Worm (Caenorhabditis elegans) whole organism, late embryonic: ENCODE data around the gene F46H5.11.
A peak's percentile ranks its signal among the peaks of the same experiment; 100 is the strongest.

Source experiments
- C08G9.2 ChIP-seq: sonication (generic microtip); optimal IDR thresholded peaks from 2 replicates; lab custom pipeline; 2016; ENCODE audit warnings: mild to moderate bottlenecking, missing genetic modification characterization, moderate library complexity, missing compliant biosample characterization
- C38D4.7 ChIP-seq: fragments of 200-800 bp; sonication (Bioruptor generic); optimal IDR thresholded peaks from 2 replicates; lab custom pipeline; 2018; ENCODE audit warnings: mild to moderate bottlenecking, missing genetic modification characterization, moderate library complexity, missing compliant biosample characterization
- F13H6.1 ChIP-seq: sonication (generic microtip); optimal IDR thresholded peaks from 2 replicates; lab custom pipeline; 2016; ENCODE audit warnings: missing genetic modification characterization, missing compliant biosample characterization
- K02D7.2 ChIP-seq: sonication (generic microtip); optimal IDR thresholded peaks from 2 replicates; lab custom pipeline; 2017; ENCODE audit warnings: mild to moderate bottlenecking, missing genetic modification characterization, missing compliant biosample characterization
- Y22D7AL.16 ChIP-seq: sonication (generic microtip); optimal IDR thresholded peaks from 2 replicates; lab custom pipeline; 2016; ENCODE audit warnings: missing genetic modification characterization, missing compliant biosample characterization
- ahr-1 ChIP-seq: sonication (generic microtip); optimal IDR thresholded peaks from 2 replicates; lab custom pipeline; 2016; ENCODE audit warnings: missing genetic modification characterization, missing compliant biosample characterization
- ama-1 ChIP-seq: fragments of 150-350 bp; optimal IDR thresholded peaks from 2 replicates; lab custom pipeline; 2014
- ceh-14 ChIP-seq: sonication (generic microtip); optimal IDR thresholded peaks from 2 replicates; lab custom pipeline; 2016; ENCODE audit warnings: missing genotype, missing genetic modification characterization, missing compliant biosample characterization
- ceh-22 ChIP-seq: sonication (generic microtip); optimal IDR thresholded peaks from 2 replicates; lab custom pipeline; 2017; ENCODE audit warnings: missing biosample characterization, missing genetic modification characterization
- ceh-30 ChIP-seq: fragments of 150-350 bp; optimal IDR thresholded peaks from 2 replicates; lab custom pipeline; 2014; ENCODE audit warnings: missing biosample characterization, missing genetic modification characterization
- ceh-31 ChIP-seq: sonication (generic microtip); optimal IDR thresholded peaks from 2 replicates; lab custom pipeline; 2016; ENCODE audit warnings: missing genetic modification characterization, missing compliant biosample characterization
- ceh-34 ChIP-seq: sonication (generic microtip); optimal IDR thresholded peaks from 2 replicates; lab custom pipeline; 2016; ENCODE audit warnings: mild to moderate bottlenecking, missing genetic modification characterization, missing compliant biosample characterization
- ceh-48 ChIP-seq: sonication (generic microtip); optimal IDR thresholded peaks from 2 replicates; lab custom pipeline; 2016; ENCODE audit warnings: missing genetic modification characterization, inconsistent platforms, missing compliant biosample characterization
- ceh-9 ChIP-seq: sonication (generic microtip); optimal IDR thresholded peaks from 2 replicates; lab custom pipeline; 2016; ENCODE audit warnings: mild to moderate bottlenecking, missing genetic modification characterization, inconsistent platforms, missing compliant biosample characterization
- dmd-4 ChIP-seq: sonication (generic microtip); optimal IDR thresholded peaks from 2 replicates; lab custom pipeline; 2016; ENCODE audit warnings: borderline replicate concordance, missing genetic modification characterization, missing compliant biosample characterization
- dve-1 ChIP-seq: sonication (generic microtip); optimal IDR thresholded peaks from 2 replicates; lab custom pipeline; 2017; ENCODE audit warnings: antibody characterized with exemption, mild to moderate bottlenecking, missing genetic modification characterization, missing compliant biosample characterization
- elt-2 ChIP-seq: sonication (generic microtip); optimal IDR thresholded peaks from 2 replicates; lab custom pipeline; 2016; ENCODE audit warnings: missing genetic modification reagents, missing genetic modification characterization, missing compliant biosample characterization
- ets-4 ChIP-seq: sonication (generic microtip); optimal IDR thresholded peaks from 2 replicates; lab custom pipeline; 2016; ENCODE audit warnings: missing genetic modification characterization, missing compliant biosample characterization
- eyg-1 ChIP-seq: sonication (generic microtip); optimal IDR thresholded peaks from 2 replicates; lab custom pipeline; 2016; ENCODE audit warnings: missing genotype, missing genetic modification characterization, missing compliant biosample characterization
- fkh-10 ChIP-seq: fragments of 150-350 bp; optimal IDR thresholded peaks from 2 replicates; lab custom pipeline; 2014; ENCODE audit warnings: missing biosample characterization, missing genetic modification reagents, missing genetic modification characterization
- fkh-6 ChIP-seq: sonication (generic microtip); optimal IDR thresholded peaks from 2 replicates; lab custom pipeline; 2016; ENCODE audit warnings: missing genetic modification characterization, missing compliant biosample characterization
- gmeb-2 ChIP-seq: sonication (generic microtip); optimal IDR thresholded peaks from 2 replicates; lab custom pipeline; 2016; ENCODE audit warnings: missing genetic modification characterization, inconsistent platforms, missing compliant biosample characterization
- hlh-15 ChIP-seq: sonication (generic microtip); optimal IDR thresholded peaks from 2 replicates; lab custom pipeline; 2016; ENCODE audit warnings: missing genetic modification characterization, missing compliant biosample characterization
- hlh-30 ChIP-seq: sonication (generic microtip); optimal IDR thresholded peaks from 2 replicates; lab custom pipeline; 2017; ENCODE audit warnings: antibody characterized with exemption, missing genetic modification characterization, missing compliant biosample characterization; ENCODE audit not compliant: insufficient read depth
- hlh-6 ChIP-seq: sonication (generic microtip); optimal IDR thresholded peaks from 2 replicates; lab custom pipeline; 2016; ENCODE audit warnings: missing genotype, missing genetic modification characterization, missing compliant biosample characterization
- hlh-8 ChIP-seq: sonication (generic microtip); optimal IDR thresholded peaks from 2 replicates; lab custom pipeline; 2016; ENCODE audit warnings: missing genotype, missing genetic modification characterization, missing compliant biosample characterization
- lim-6 ChIP-seq: sonication (generic microtip); optimal IDR thresholded peaks from 2 replicates; lab custom pipeline; 2016; ENCODE audit warnings: missing genetic modification characterization, missing compliant biosample characterization
- lin-11 ChIP-seq: fragments of 200-800 bp; sonication (Bioruptor generic); optimal IDR thresholded peaks from 2 replicates; lab custom pipeline; 2018; ENCODE audit warnings: mild to moderate bottlenecking, missing genetic modification characterization, missing compliant biosample characterization
- madf-2 ChIP-seq: sonication (generic microtip); optimal IDR thresholded peaks from 2 replicates; lab custom pipeline; 2017; ENCODE audit warnings: missing genetic modification characterization, missing compliant biosample characterization
- mec-3 ChIP-seq: sonication (generic microtip); optimal IDR thresholded peaks from 2 replicates; lab custom pipeline; 2016; ENCODE audit warnings: borderline replicate concordance, missing genetic modification characterization, missing compliant biosample characterization
- nfya-1 ChIP-seq: sonication (generic microtip); optimal IDR thresholded peaks from 2 replicates; lab custom pipeline; 2017; ENCODE audit warnings: missing genetic modification characterization, mild to moderate bottlenecking, missing compliant biosample characterization, antibody characterized with exemption, moderate library complexity
- nhr-11 ChIP-seq: fragments of 150-350 bp; optimal IDR thresholded peaks from 2 replicates; lab custom pipeline; 2014; ENCODE audit warnings: missing biosample characterization, missing genetic modification characterization
- nhr-232 ChIP-seq: sonication (generic microtip); optimal IDR thresholded peaks from 2 replicates; lab custom pipeline; 2016; ENCODE audit warnings: missing genetic modification characterization, missing compliant biosample characterization
- npax-4 ChIP-seq: sonication (generic microtip); optimal IDR thresholded peaks from 2 replicates; lab custom pipeline; 2016; ENCODE audit warnings: missing genetic modification characterization, missing compliant biosample characterization
- odd-2 ChIP-seq: sonication (generic microtip); optimal IDR thresholded peaks from 2 replicates; lab custom pipeline; 2017; ENCODE audit warnings: antibody characterized with exemption, mild to moderate bottlenecking, missing genetic modification characterization, missing compliant biosample characterization
- pha-2 ChIP-seq: sonication (generic microtip); optimal IDR thresholded peaks from 2 replicates; lab custom pipeline; 2017; ENCODE audit warnings: mild to moderate bottlenecking, missing genetic modification characterization, missing compliant biosample characterization
- pqm-1 ChIP-seq: sonication (generic microtip); optimal IDR thresholded peaks from 2 replicates; lab custom pipeline; 2016; ENCODE audit warnings: missing genetic modification characterization, missing compliant biosample characterization
- pros-1 ChIP-seq: fragments of 150-350 bp; optimal IDR thresholded peaks from 2 replicates; lab custom pipeline; 2014; ENCODE audit warnings: missing biosample characterization, missing genetic modification reagents, missing genetic modification characterization
- ref-2 ChIP-seq: sonication (generic microtip); optimal IDR thresholded peaks from 2 replicates; lab custom pipeline; 2016; ENCODE audit warnings: missing genetic modification characterization, missing compliant biosample characterization
- rnt-1 ChIP-seq: sonication (generic microtip); optimal IDR thresholded peaks from 2 replicates; lab custom pipeline; 2016; ENCODE audit warnings: missing genetic modification characterization, missing compliant biosample characterization
- sdc-2 ChIP-seq: sonication (generic microtip); optimal IDR thresholded peaks from 2 replicates; lab custom pipeline; 2016; ENCODE audit warnings: missing genotype, missing genetic modification characterization, missing compliant biosample characterization
- sox-2 ChIP-seq: fragments of 200-800 bp; sonication (Bioruptor generic); IDR thresholded peaks from 2 replicates; pipeline ENCODE4 v1.3.6; 2022; ENCODE audit warnings: missing genetic modification reagents, missing genetic modification characterization, missing compliant biosample characterization
- sox-4 ChIP-seq: sonication (generic microtip); optimal IDR thresholded peaks from 2 replicates; lab custom pipeline; 2017; ENCODE audit warnings: mild to moderate bottlenecking, missing genetic modification characterization, inconsistent platforms, missing compliant biosample characterization
- syd-9 ChIP-seq: sonication (generic microtip); optimal IDR thresholded peaks from 2 replicates; lab custom pipeline; 2016; ENCODE audit warnings: mild to moderate bottlenecking, missing genetic modification characterization, moderate library complexity, missing compliant biosample characterization
- tbx-2 ChIP-seq: sonication (generic microtip); optimal IDR thresholded peaks from 2 replicates; lab custom pipeline; 2016; ENCODE audit warnings: missing genetic modification characterization, missing compliant biosample characterization
- ttx-3 ChIP-seq: sonication (generic microtip); optimal IDR thresholded peaks from 2 replicates; lab custom pipeline; 2016; ENCODE audit warnings: missing genetic modification reagents, missing genetic modification characterization, missing compliant biosample characterization
- unc-3 ChIP-seq, 2 experiments: fragments of 200-800 bp in 1 of 2; sonication (Bioruptor generic) in 1 of 2; sonication (generic microtip) in 1 of 2; conservative IDR thresholded peaks in 1 of 2; optimal IDR thresholded peaks in 1 of 2; 2 replicates each; pipeline versions ENCODE4 v1.3.6 to Lab custom; 2016 to 2022; ENCODE audit warnings: missing compliant biosample characterization in 2 of 2, missing genetic modification characterization in 2 of 2, missing genetic modification reagents in 1 of 2
- unc-42 ChIP-seq: sonication (generic microtip); optimal IDR thresholded peaks from 2 replicates; lab custom pipeline; 2016; ENCODE audit warnings: missing genotype, missing genetic modification characterization, missing compliant biosample characterization
- unc-55 ChIP-seq: sonication (generic microtip); optimal IDR thresholded peaks from 2 replicates; lab custom pipeline; 2017; ENCODE audit warnings: missing biosample characterization, missing genetic modification reagents, missing genetic modification characterization
- zip-5 ChIP-seq: sonication (generic microtip); optimal IDR thresholded peaks from 2 replicates; lab custom pipeline; 2016; ENCODE audit warnings: missing genetic modification characterization, missing compliant biosample characterization

The F46H5.11 gene

DNA sequence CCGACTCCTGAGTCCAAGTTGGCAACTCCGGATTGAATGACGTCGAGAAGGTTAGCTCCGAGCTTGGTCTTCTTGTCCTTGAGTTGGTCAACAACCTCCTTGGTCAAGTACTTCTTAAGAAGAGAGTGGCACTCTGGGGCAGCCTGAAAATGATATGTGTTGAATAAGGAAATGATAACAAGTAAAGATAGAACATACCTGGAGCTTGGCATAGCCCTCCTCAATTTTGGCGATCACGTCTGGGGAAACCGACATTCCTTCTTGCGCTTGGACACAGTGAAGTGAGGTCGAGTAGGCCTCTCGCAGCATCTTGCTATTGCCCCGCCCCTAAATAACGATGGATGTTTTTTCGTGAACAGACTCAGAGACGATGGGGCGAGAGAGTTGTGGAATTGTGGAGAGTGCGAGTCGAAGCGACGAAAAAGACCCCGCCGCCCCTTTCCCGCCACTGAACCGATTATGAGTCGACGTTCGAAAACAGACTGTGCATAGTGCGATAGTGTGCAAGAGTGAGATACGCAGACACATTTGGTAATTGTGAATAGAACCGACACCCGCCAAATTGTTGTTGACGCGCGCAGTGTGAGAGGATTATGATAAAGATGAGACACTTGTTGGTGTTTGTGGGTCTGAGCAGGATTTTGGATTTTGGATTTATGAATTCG, 39.6 kb downstream of the F46H5.11 start:
- TF ChIP-seq ceh-34 (tag; lab: Kevin White, UChicago), result peak; percentile 2
- TF ChIP-seq pha-2 (tag; lab: Kevin White, UChicago), result no peak
- no peak for TF ChIP-seq ttx-3 (tag; lab: Kevin White, UChicago)
- no peak for TF ChIP-seq madf-2 (tag; lab: Kevin White, UChicago)
- TF ChIP-seq pros-1 (tag; lab: Kevin White, UChicago), result no peak
- TF ChIP-seq syd-9 (tag; lab: Kevin White, UChicago), result peak; percentile 74
- no peak for TF ChIP-seq lin-11 (tag; lab: Kevin White, UChicago)
- no peak for TF ChIP-seq C38D4.7
- no peak for TF ChIP-seq hlh-6
- no peak for TF ChIP-seq Y22D7AL.16 (tag; lab: Kevin White, UChicago)
- TF ChIP-seq ahr-1, result no peak
- no peak for TF ChIP-seq lim-6 (tag; lab: Kevin White, UChicago)
- TF ChIP-seq sox-4, result no peak
- peak; percentile 29 for TF ChIP-seq nfya-1 (tag; lab: Kevin White, UChicago)
- peak; percentile 45 for TF ChIP-seq ref-2 (tag; lab: Kevin White, UChicago)
- TF ChIP-seq odd-2, result no peak
- TF ChIP-seq unc-3 (GFP tag; conservative IDR thresholded peaks at IDR 0.05; lab: Robert Waterston, UW), result no peak
- TF ChIP-seq unc-3 (tag; optimal IDR thresholded peaks at IDR 0.05; lab: Kevin White, UChicago), result no peak
- TF ChIP-seq dve-1 (tag; lab: Kevin White, UChicago), result no peak
- no peak for TF ChIP-seq K02D7.2 (tag; lab: Kevin White, UChicago)
- no peak for TF ChIP-seq hlh-30 (tag; lab: Kevin White, UChicago)
- peak; percentile 4 for TF ChIP-seq unc-55 (GFP tag; lab: Kevin White, UChicago)
- TF ChIP-seq mec-3 (tag; lab: Kevin White, UChicago), result no peak
- TF ChIP-seq npax-4 (tag; lab: Kevin White, UChicago), result no peak
- TF ChIP-seq gmeb-2 (tag; lab: Kevin White, UChicago), result no peak
- TF ChIP-seq eyg-1 (tag; lab: Kevin White, UChicago), result peak; percentile 28
- no peak for TF ChIP-seq hlh-8 (tag; lab: Kevin White, UChicago)
- TF ChIP-seq ets-4 (tag; lab: Kevin White, UChicago), result no peak
- no peak for TF ChIP-seq F13H6.1
- TF ChIP-seq ceh-48, result no peak
- no peak for TF ChIP-seq zip-5
- TF ChIP-seq fkh-6, result no peak
- no peak for TF ChIP-seq nhr-232
- peak; percentile 50 for TF ChIP-seq unc-42 (tag; lab: Kevin White, UChicago)
- peak; percentile 40 for TF ChIP-seq tbx-2 (tag; lab: Kevin White, UChicago)
- no peak for TF ChIP-seq sdc-2 (tag; lab: Kevin White, UChicago)
- TF ChIP-seq nhr-11 (tag; lab: Kevin White, UChicago), result no peak
- TF ChIP-seq ceh-9, result no peak
- no peak for TF ChIP-seq ceh-22 (tag; lab: Kevin White, UChicago)
- no peak for TF ChIP-seq ceh-14 (tag; lab: Kevin White, UChicago)
- no peak for TF ChIP-seq sox-2 (GFP tag; lab: Robert Waterston, UW)
- no peak for TF ChIP-seq C08G9.2 (tag; lab: Kevin White, UChicago)
- TF ChIP-seq elt-2, result no peak
- no peak for TF ChIP-seq hlh-15
- TF ChIP-seq fkh-10 (GFP tag; lab: Kevin White, UChicago), result no peak
- peak; percentile 50 for TF ChIP-seq ceh-31
- TF ChIP-seq ceh-30 (tag; lab: Kevin White, UChicago), result no peak
- no peak for TF ChIP-seq pqm-1 (tag; lab: Kevin White, UChicago)
- TF ChIP-seq ama-1 (lab: Kevin White, UChicago), result no peak
- no peak for TF ChIP-seq dmd-4 (tag; lab: Kevin White, UChicago)
- TF ChIP-seq rnt-1 (tag; lab: Kevin White, UChicago), result no peak
